Worm (Caenorhabditis elegans) whole organism, mixed stage, embryonic: ENCODE results near the gene clc-6.

Experiments used
- ceh-43 ChIP-seq: fragments of 200-800 bp; sonication (Bioruptor generic); optimal IDR thresholded peaks from 2 replicates; lab custom pipeline; 2018; ENCODE audit warnings: mild to moderate bottlenecking, missing genetic modification characterization, moderate library complexity, missing compliant biosample characterization
- ces-1 ChIP-seq: fragments of 150-350 bp; optimal IDR thresholded peaks from 2 replicates; lab custom pipeline; 2014; ENCODE audit warnings: missing biosample characterization, missing genetic modification reagents, missing genetic modification characterization
- mab-5 ChIP-seq: fragments of 150-350 bp; optimal IDR thresholded peaks from 2 replicates; lab custom pipeline; 2014; ENCODE audit warnings: missing biosample characterization, missing genetic modification characterization
- mep-1 ChIP-seq: fragments of 150-350 bp; optimal IDR thresholded peaks from 2 replicates; lab custom pipeline; 2017; ENCODE audit warnings: missing biosample characterization, missing genetic modification reagents, missing genetic modification characterization, inconsistent platforms
- mls-2 ChIP-seq: sonication (generic microtip); optimal IDR thresholded peaks from 2 replicates; lab custom pipeline; 2016; ENCODE audit warnings: mild to moderate bottlenecking, missing genetic modification characterization, moderate library complexity, missing compliant biosample characterization
- nhr-12 ChIP-seq: fragments of 150-350 bp; optimal IDR thresholded peaks from 2 replicates; lab custom pipeline; 2014; ENCODE audit warnings: missing biosample characterization, missing genetic modification characterization
- nhr-2 ChIP-seq: fragments of 150-350 bp; optimal IDR thresholded peaks from 2 replicates; lab custom pipeline; 2014; ENCODE audit warnings: missing biosample characterization, missing genetic modification characterization
- pha-4 ChIP-seq: fragments of 150-350 bp; optimal IDR thresholded peaks from 2 replicates; lab custom pipeline; 2018; ENCODE audit warnings: missing biosample characterization, missing genetic modification reagents, missing genetic modification characterization
- snpc-4 ChIP-seq: fragments of 150-350 bp; optimal IDR thresholded peaks from 2 replicates; lab custom pipeline; 2014; ENCODE audit warnings: missing biosample characterization, missing genetic modification characterization
- unc-39 ChIP-seq: fragments of 150-350 bp; optimal IDR thresholded peaks from 2 replicates; lab custom pipeline; 2014; ENCODE audit warnings: missing biosample characterization, missing genetic modification characterization
- unc-62 ChIP-seq: fragments of 150-350 bp; optimal IDR thresholded peaks from 2 replicates; lab custom pipeline; 2014; ENCODE audit warnings: missing biosample characterization, missing genetic modification reagents, missing genetic modification characterization

ce11 chrV:11152333-11152732 is 43.7 kb downstream of the clc-6 start, which contains the start of gene srg-39:
- TF ChIP-seq ces-1 (GFP tag; lab: Kevin White, UChicago): no peak
- TF ChIP-seq unc-62 (GFP tag; lab: Kevin White, UChicago): no peak
- TF ChIP-seq mab-5: no peak
- TF ChIP-seq snpc-4 (tag; lab: Kevin White, UChicago): no peak
- no peak for TF ChIP-seq nhr-12 (tag; lab: Kevin White, UChicago)
- TF ChIP-seq pha-4 (tag; lab: Kevin White, UChicago): no peak
- TF ChIP-seq unc-39 (tag; lab: Kevin White, UChicago): no peak
- TF ChIP-seq nhr-2 (tag; lab: Kevin White, UChicago): no peak
- TF ChIP-seq mep-1 (tag; lab: Kevin White, UChicago): no peak
- TF ChIP-seq mls-2 (tag; lab: Kevin White, UChicago): no peak
- no peak for TF ChIP-seq ceh-43
